Worm (Caenorhabditis elegans): ENCODE results near the gene F15E6.3.

ce11 chrIV:4326445-4326844, 31.8 kb downstream of the F15E6.3 start, which contains the start of gene trpl-2:
- TF ChIP-seq nhr-120 (GFP tag; IDR thresholded peaks at IDR 0.05), result no peak
- no peak for TF ChIP-seq attf-3 (GFP tag; conservative IDR thresholded peaks at IDR 0.05)
- TF ChIP-seq zfh-2 (GFP tag; conservative IDR thresholded peaks at IDR 0.05), result no peak
- TF ChIP-seq unc-62 (GFP tag; optimal IDR thresholded peaks at IDR 0.05), result no peak
- no peak for TF ChIP-seq C17E4.6 (GFP tag; IDR thresholded peaks at IDR 0.05)
- TF ChIP-seq F49E8.2 (tag; optimal IDR thresholded peaks at IDR 0.05; ENCODE audit: insufficient read depth), result no peak
- no peak for TF ChIP-seq ama-1 (optimal IDR thresholded peaks at IDR 0.05)
- no peak for TF ChIP-seq ama-1 (GFP tag; optimal IDR thresholded peaks at IDR 0.05)
- TF ChIP-seq unc-130 (GFP tag; optimal IDR thresholded peaks at IDR 0.05), result no peak
- TF ChIP-seq B0035.1 (tag; optimal IDR thresholded peaks at IDR 0.05), result no peak
- TF ChIP-seq lin-35 (GFP tag; optimal IDR thresholded peaks at IDR 0.05), result no peak
- no peak for TF ChIP-seq lag-1 (GFP tag; IDR thresholded peaks at IDR 0.05)
- no peak for TF ChIP-seq snpc-3.4 (tag; optimal IDR thresholded peaks at IDR 0.05)
- no peak for TF ChIP-seq lir-1 (GFP tag; conservative IDR thresholded peaks at IDR 0.05)
- no peak for TF ChIP-seq lin-40 (tag; optimal IDR thresholded peaks at IDR 0.05)
